Fruit fly (Drosophila melanogaster) whole organism, embryonic: ENCODE results near the gene CG31265.

Source experiments
- Adf1 ChIP-seq: fragments of 200-800 bp; sonication (Bioruptor generic); IDR thresholded peaks from 2 replicates; pipeline ENCODE4 v1.3.6; 2022; ENCODE audit warnings: missing biosample characterization, missing genetic modification characterization
- Atf-2 ChIP-seq: fragments of 200-800 bp; sonication (Bioruptor generic); optimal IDR thresholded peaks from 2 replicates; lab custom pipeline; 2016; ENCODE audit warnings: missing biosample characterization, missing genetic modification characterization
- Bgb ChIP-seq: fragments of 200-800 bp; sonication (Bioruptor generic); IDR thresholded peaks from 2 replicates; pipeline ENCODE4 v1.3.6; 2022; ENCODE audit warnings: missing biosample characterization, missing genetic modification characterization; ENCODE audit not compliant: partially characterized antibody
- CG10147 ChIP-seq: fragments of 200-800 bp; sonication (Bioruptor generic); optimal IDR thresholded peaks from 2 replicates; lab custom pipeline; 2019; ENCODE audit warnings: missing biosample characterization, mild to moderate bottlenecking, missing genetic modification characterization, moderate library complexity
- CG11723 ChIP-seq: fragments of 200-800 bp; sonication (Bioruptor generic); optimal IDR thresholded peaks from 2 replicates; lab custom pipeline; 2017; ENCODE audit warnings: missing biosample characterization, mild to moderate bottlenecking, missing genetic modification characterization
- CG12744 ChIP-seq: fragments of 200-800 bp; sonication (Bioruptor generic); optimal IDR thresholded peaks from 2 replicates; lab custom pipeline; 2016; ENCODE audit warnings: missing biosample characterization, missing genetic modification characterization
- CG12942 ChIP-seq: fragments of 200-800 bp; sonication (Bioruptor generic); optimal IDR thresholded peaks from 3 replicates; lab custom pipeline; 2016; ENCODE audit warnings: missing biosample characterization, missing genetic modification characterization
- CG13287 ChIP-seq: fragments of 200-800 bp; sonication (Bioruptor generic); IDR thresholded peaks from 2 replicates; pipeline ENCODE4 v1.3.6; 2022; ENCODE audit warnings: missing biosample characterization, missing genetic modification characterization; ENCODE audit not compliant: partially characterized antibody
- CG13424 ChIP-seq: fragments of 200-800 bp; sonication (Bioruptor generic); optimal IDR thresholded peaks from 2 replicates; lab custom pipeline; 2019; ENCODE audit warnings: missing biosample characterization, mild to moderate bottlenecking, missing genetic modification characterization, moderate library complexity
- CG13624 ChIP-seq: fragments of 200-800 bp; sonication (Bioruptor generic); optimal IDR thresholded peaks from 2 replicates; lab custom pipeline; 2016; ENCODE audit warnings: missing biosample characterization, missing genetic modification characterization
- CG18764 ChIP-seq: fragments of 200-800 bp; sonication (Bioruptor generic); optimal IDR thresholded peaks from 3 replicates; lab custom pipeline; 2016; ENCODE audit warnings: missing biosample characterization, missing genetic modification characterization
- CG2116 ChIP-seq: fragments of 200-800 bp; sonication (Bioruptor generic); optimal IDR thresholded peaks from 3 replicates; lab custom pipeline; 2018; ENCODE audit warnings: missing biosample characterization, mild to moderate bottlenecking, missing genetic modification characterization
- CG30020 ChIP-seq: fragments of 200-800 bp; optimal IDR thresholded peaks from 2 replicates; lab custom pipeline; 2019; ENCODE audit warnings: missing biosample characterization, mild to moderate bottlenecking, missing genetic modification characterization, moderate library complexity
- CG31441 ChIP-seq: fragments of 200-800 bp; sonication (Bioruptor generic); IDR thresholded peaks from 2 replicates; pipeline ENCODE4 v1.3.6; 2022; ENCODE audit warnings: missing biosample characterization, missing genetic modification characterization
- CG3163 ChIP-seq: fragments of 200-800 bp; sonication (Bioruptor generic); optimal IDR thresholded peaks from 3 replicates; lab custom pipeline; 2016; ENCODE audit warnings: missing biosample characterization, missing genetic modification characterization
- CG4360 ChIP-seq: fragments of 200-800 bp; sonication (Bioruptor generic); IDR thresholded peaks from 2 replicates; pipeline ENCODE4 v1.3.6; 2022; ENCODE audit warnings: missing biosample characterization, missing genetic modification characterization
- CG43689 ChIP-seq: fragments of 200-800 bp; sonication (Bioruptor generic); IDR thresholded peaks from 2 replicates; pipeline ENCODE4 v1.3.6; 2022; ENCODE audit warnings: missing biosample characterization, missing genetic modification characterization
- CG6654 ChIP-seq: fragments of 200-800 bp; sonication (Bioruptor generic); optimal IDR thresholded peaks from 2 replicates; lab custom pipeline; 2017; ENCODE audit warnings: missing biosample characterization, mild to moderate bottlenecking, missing genetic modification characterization
- CG8281 ChIP-seq: fragments of 200-800 bp; sonication (Bioruptor generic); optimal IDR thresholded peaks from 2 replicates; lab custom pipeline; 2018; ENCODE audit warnings: missing biosample characterization, mild to moderate bottlenecking, missing genetic modification characterization, moderate library complexity
- D ChIP-seq, 2 experiments: fragments of 200-800 bp in 1 of 2; fragments of >200 bp in 1 of 2; sonication (Bioruptor generic) in 1 of 2; optimal IDR thresholded peaks; 2 replicates in 1 of 2; 3 replicates in 1 of 2; lab custom pipeline; 2017; ENCODE audit warnings: mild to moderate bottlenecking in 1 of 2, missing biosample characterization in 1 of 2, missing genetic modification characterization in 1 of 2, missing genetic modification reagents in 1 of 2
- Dbx ChIP-seq: fragments of 200-800 bp; sonication (Bioruptor generic); IDR thresholded peaks from 3 replicates; pipeline ENCODE4 v1.3.6; 2022; ENCODE audit warnings: missing biosample characterization, missing genetic modification characterization
- HHEX ChIP-seq: fragments of 200-800 bp; sonication (Bioruptor generic); optimal IDR thresholded peaks from 3 replicates; lab custom pipeline; 2017; ENCODE audit warnings: missing biosample characterization, mild to moderate bottlenecking, missing genetic modification characterization, missing genetic modification reagents
- Hand ChIP-seq: fragments of 200-800 bp; sonication (Bioruptor generic); optimal IDR thresholded peaks from 2 replicates; lab custom pipeline; 2017; ENCODE audit warnings: mild to moderate bottlenecking, missing biosample characterization, missing genetic modification reagents, missing genetic modification characterization
- Hmr ChIP-seq: fragments of 200-800 bp; sonication (Bioruptor generic); optimal IDR thresholded peaks from 3 replicates; lab custom pipeline; 2017; ENCODE audit warnings: mild to moderate bottlenecking, missing biosample characterization, missing genetic modification reagents, missing genetic modification characterization
- Hsf ChIP-seq: fragments of 200-800 bp; sonication (Bioruptor generic); optimal IDR thresholded peaks from 3 replicates; lab custom pipeline; 2016; ENCODE audit warnings: missing biosample characterization, missing genetic modification characterization
- Med ChIP-seq: fragments of 200-800 bp; sonication (Bioruptor generic); peaks from one replicate; lab custom pipeline; 2016; ENCODE audit warnings: missing biosample characterization, missing genetic modification characterization, mild to moderate bottlenecking, inconsistent platforms, moderate library complexity
- Oli ChIP-seq: fragments of 200-800 bp; sonication (Bioruptor generic); optimal IDR thresholded peaks from 2 replicates; lab custom pipeline; 2018; ENCODE audit warnings: missing biosample characterization, mild to moderate bottlenecking, missing genetic modification characterization, moderate library complexity
- Ptx1 ChIP-seq: fragments of 200-800 bp; sonication (Bioruptor generic); IDR thresholded peaks from 2 replicates; pipeline ENCODE4 v1.3.6; 2022; ENCODE audit warnings: missing biosample characterization, missing genetic modification characterization
- Side ChIP-seq: fragments of 200-800 bp; sonication (Bioruptor generic); optimal IDR thresholded peaks from 2 replicates; lab custom pipeline; 2016; ENCODE audit warnings: missing biosample characterization, missing genetic modification characterization
- Usf ChIP-seq: fragments of 200-800 bp; sonication (Bioruptor generic); optimal IDR thresholded peaks from 2 replicates; lab custom pipeline; 2017; ENCODE audit warnings: missing genotype, missing biosample characterization, missing genetic modification characterization
- Vsx1 ChIP-seq: fragments of 200-800 bp; sonication (Bioruptor generic); optimal IDR thresholded peaks from 2 replicates; lab custom pipeline; 2017; ENCODE audit warnings: missing biosample characterization, mild to moderate bottlenecking, missing genetic modification characterization, missing genetic modification reagents
- bab2 ChIP-seq: fragments of 200-800 bp; sonication (Bioruptor generic); optimal IDR thresholded peaks from 2 replicates; lab custom pipeline; 2016; ENCODE audit warnings: missing biosample characterization, missing genetic modification characterization
- dati ChIP-seq: fragments of 200-800 bp; sonication (Bioruptor generic); IDR thresholded peaks from 2 replicates; pipeline ENCODE4 v1.3.6; 2022; ENCODE audit warnings: missing biosample characterization, missing genetic modification characterization
- dimm ChIP-seq: fragments of 200-800 bp; sonication (Bioruptor generic); IDR thresholded peaks from 2 replicates; pipeline ENCODE4 v1.3.6; 2022; ENCODE audit warnings: missing biosample characterization, missing genetic modification characterization
- en ChIP-seq: fragments of 200-800 bp; sonication (Bioruptor generic); optimal IDR thresholded peaks from 2 replicates; lab custom pipeline; 2016; ENCODE audit warnings: missing biosample characterization, missing genetic modification characterization
- eve ChIP-seq, 2 experiments: fragments of >200 bp; optimal IDR thresholded peaks; 2 replicates each; lab custom pipeline; 2017; ENCODE audit warnings: missing biosample characterization in 2 of 2, missing genetic modification characterization in 2 of 2
- gt ChIP-seq: fragments of 200-800 bp; sonication (Bioruptor generic); IDR thresholded peaks from 2 replicates; pipeline ENCODE4 v1.3.6; 2022; ENCODE audit warnings: missing biosample characterization, missing genetic modification characterization
- h ChIP-seq: fragments of >200 bp; optimal IDR thresholded peaks from 2 replicates; lab custom pipeline; 2017
- hbn ChIP-seq: fragments of 200-800 bp; sonication (Bioruptor generic); IDR thresholded peaks from 2 replicates; pipeline ENCODE4 v1.3.6; 2022; ENCODE audit warnings: missing biosample characterization, missing genetic modification characterization; ENCODE audit not compliant: partially characterized antibody
- jumu ChIP-seq: fragments of 200-800 bp; sonication (Bioruptor generic); optimal IDR thresholded peaks from 3 replicates; lab custom pipeline; 2016; ENCODE audit warnings: missing biosample characterization, missing genetic modification characterization
- klu ChIP-seq: fragments of 200-800 bp; sonication (Bioruptor generic); IDR thresholded peaks from 2 replicates; pipeline ENCODE4 v1.3.6; 2022; ENCODE audit warnings: missing biosample characterization, missing genetic modification characterization
- lov ChIP-seq, 2 experiments: fragments of 200-800 bp in 1 of 2; fragments of >200 bp in 1 of 2; sonication (Bioruptor generic) in 1 of 2; IDR thresholded peaks in 1 of 2; optimal IDR thresholded peaks in 1 of 2; 2 replicates in 1 of 2; 3 replicates in 1 of 2; pipeline versions ENCODE4 v1.3.6 to Lab custom; 2017 to 2022; ENCODE audit warnings: missing biosample characterization in 1 of 2, missing genetic modification characterization in 1 of 2
- mirr ChIP-seq: fragments of 200-800 bp; sonication (Bioruptor generic); optimal IDR thresholded peaks from 3 replicates; lab custom pipeline; 2018; ENCODE audit warnings: missing biosample characterization, mild to moderate bottlenecking, missing genetic modification characterization
- nerfin-1 ChIP-seq: fragments of 200-800 bp; sonication (Bioruptor generic); optimal IDR thresholded peaks from 3 replicates; lab custom pipeline; 2019; ENCODE audit warnings: missing biosample characterization, mild to moderate bottlenecking, missing genetic modification characterization, moderate library complexity
- org-1 ChIP-seq: fragments of 200-800 bp; sonication (Bioruptor generic); optimal IDR thresholded peaks from 2 replicates; lab custom pipeline; 2017; ENCODE audit warnings: missing biosample characterization, missing genetic modification characterization
- ro ChIP-seq: fragments of 200-800 bp; sonication (Bioruptor generic); IDR thresholded peaks from 2 replicates; pipeline ENCODE4 v1.3.6; 2022; ENCODE audit warnings: missing biosample characterization, missing genetic modification characterization
- sd ChIP-seq: fragments of 200-800 bp; sonication (Bioruptor generic); optimal IDR thresholded peaks from 3 replicates; lab custom pipeline; 2018; ENCODE audit warnings: missing biosample characterization, mild to moderate bottlenecking, missing genetic modification characterization, moderate library complexity
- sima ChIP-seq: fragments of 200-800 bp; sonication (Bioruptor generic); optimal IDR thresholded peaks from 2 replicates; lab custom pipeline; 2016; ENCODE audit warnings: missing biosample characterization, missing genetic modification characterization
- sisA ChIP-seq: fragments of 200-800 bp; sonication (Bioruptor generic); IDR thresholded peaks from 2 replicates; pipeline ENCODE4 v1.3.6; 2022; ENCODE audit warnings: missing biosample characterization, missing genetic modification characterization
- trem ChIP-seq: fragments of 200-800 bp; optimal IDR thresholded peaks from 3 replicates; lab custom pipeline; 2019; ENCODE audit warnings: missing biosample characterization, mild to moderate bottlenecking, missing genetic modification characterization, moderate library complexity
- wdn ChIP-seq: fragments of 200-800 bp; sonication (Bioruptor generic); IDR thresholded peaks from 2 replicates; pipeline ENCODE4 v1.3.6; 2022; ENCODE audit warnings: missing biosample characterization, missing genetic modification characterization

Gene CG31265

dm6 chr3R:17118917-17119378 is 9.1 kb upstream of the CG31265 start (continued):
- no peak for TF ChIP-seq Hsf
- TF ChIP-seq Adf1 (GFP tag; lab: Robert Waterston, UW): peak; percentile 22; the same call in 1 of the 2 replicates
- TF ChIP-seq Med: peak; percentile 90
- no peak for TF ChIP-seq CG31441
- no peak for TF ChIP-seq jumu
- no peak for TF ChIP-seq lov (optimal IDR thresholded peaks at IDR 0.05; lab: Kevin White, UChicago)
- TF ChIP-seq lov (GFP tag; IDR thresholded peaks at IDR 0.05; lab: Robert Waterston, UW): no peak
- no peak for TF ChIP-seq gt (GFP tag; lab: Robert Waterston, UW)
- no peak for TF ChIP-seq klu (GFP tag; lab: Robert Waterston, UW)
- no peak for TF ChIP-seq CG12744
- TF ChIP-seq h (lab: Kevin White, UChicago): no peak
- no peak for TF ChIP-seq CG2116 (GFP tag; lab: Kevin White, UChicago)
- no peak for TF ChIP-seq Dbx (GFP tag; lab: Robert Waterston, UW)
- TF ChIP-seq en (GFP tag; lab: Kevin White, UChicago): no peak
- no peak for TF ChIP-seq nerfin-1 (tag; lab: Kevin White, UChicago)
- no peak for TF ChIP-seq CG13424
- TF ChIP-seq wdn (GFP tag; lab: Robert Waterston, UW): 0 out of 2 replicates have a peak, but pooled peaks have one; percentile 32
- no peak for TF ChIP-seq ro (GFP tag; lab: Robert Waterston, UW)
- TF ChIP-seq dimm (GFP tag; lab: Robert Waterston, UW): no peak
- TF ChIP-seq eve (GFP tag; optimal IDR thresholded peaks at IDR 0.05; lab: Kevin White, UChicago): no peak
- no peak for TF ChIP-seq Hmr (GFP tag; lab: Kevin White, UChicago)
- TF ChIP-seq D (optimal IDR thresholded peaks at IDR 0.05; lab: Kevin White, UChicago): no peak
- no peak for TF ChIP-seq D (GFP tag; optimal IDR thresholded peaks at IDR 0.05; lab: Kevin White, UChicago)
- no peak for TF ChIP-seq Hand
- TF ChIP-seq CG11723 (GFP tag; lab: Kevin White, UChicago): no peak
- TF ChIP-seq CG3163 (GFP tag; lab: Kevin White, UChicago): peak; percentile 96
- TF ChIP-seq CG18764 (GFP tag; lab: Kevin White, UChicago): no peak
- no peak for TF ChIP-seq org-1 (GFP tag; lab: Kevin White, UChicago)
- TF ChIP-seq dati (GFP tag; lab: Robert Waterston, UW): no peak
- TF ChIP-seq Side: no peak
- TF ChIP-seq sisA: no peak
- TF ChIP-seq CG6654 (GFP tag; lab: Kevin White, UChicago): no peak
- no peak for TF ChIP-seq Ptx1 (GFP tag; lab: Robert Waterston, UW)
- no peak for TF ChIP-seq CG13624
- no peak for TF ChIP-seq mirr (GFP tag; lab: Kevin White, UChicago)
- no peak for TF ChIP-seq Usf (GFP tag; lab: Kevin White, UChicago)
- no peak for TF ChIP-seq Vsx1 (GFP tag; lab: Kevin White, UChicago)
- no peak for TF ChIP-seq CG8281
- TF ChIP-seq CG43689 (GFP tag; lab: Robert Waterston, UW): no peak
- no peak for TF ChIP-seq bab2 (GFP tag; lab: Kevin White, UChicago)
- peak; percentile 48; the same call in 1 of the 2 replicates for TF ChIP-seq Bgb (GFP tag; lab: Robert Waterston, UW)
- peak; percentile 60 for TF ChIP-seq CG13287 (GFP tag; lab: Robert Waterston, UW)
- peak; percentile 48; the same call in 1 of the 2 replicates for TF ChIP-seq hbn (GFP tag; lab: Robert Waterston, UW)
- TF ChIP-seq trem: no peak
- no peak for TF ChIP-seq CG10147
- TF ChIP-seq sd (tag; lab: Kevin White, UChicago): peak; percentile 21
- TF ChIP-seq CG12942 (GFP tag; lab: Kevin White, UChicago): no peak
- no peak for TF ChIP-seq HHEX
- TF ChIP-seq CG30020 (tag; lab: Kevin White, UChicago): no peak
- TF ChIP-seq CG4360: peak; percentile 62; the same call in 1 of the 2 replicates
- no peak for TF ChIP-seq sima (GFP tag; lab: Kevin White, UChicago)
- no peak for TF ChIP-seq Atf-2 (GFP tag; lab: Kevin White, UChicago)
- no peak for TF ChIP-seq Oli
